Fruit fly (Drosophila melanogaster) whole organism: ENCODE data around the gene CG14785.

Experiments used
- CG8478 ChIP-seq: fragments of >200 bp; optimal IDR thresholded peaks from 2 replicates; lab custom pipeline; 2018; ENCODE audit warnings: inconsistent platforms
- pan ChIP-seq: fragments of >200 bp; optimal IDR thresholded peaks from 2 replicates; lab custom pipeline; 2017

dm6 chrX:1407683-1408082, 49.2 kb downstream of the CG14785 start:
- TF ChIP-seq CG8478 = no peak
- TF ChIP-seq pan (lab: Kevin White, UChicago) = no peak
